Worm (Caenorhabditis elegans) whole organism, young adult: ENCODE data around the gene fbxa-81.
"Not testable (repeated sequence)": the region's sequence is repeated elsewhere in the genome, so short reads cannot be mapped to it uniquely, and the experiment has no call there.

Experiments used
- B0035.1 ChIP-seq: sonication (generic microtip); optimal IDR thresholded peaks from 2 replicates; lab custom pipeline; 2016; ENCODE audit warnings: missing genetic modification characterization, mild to moderate bottlenecking, missing compliant biosample characterization, missing genotype, missing genetic modification reagents
- B0336.3 ChIP-seq: fragments of 200-800 bp; sonication (Bioruptor generic); IDR thresholded peaks from 2 replicates; pipeline ENCODE4 v1.3.6; 2022; ENCODE audit warnings: missing genetic modification characterization, missing compliant biosample characterization
- C06A6.2 ChIP-seq: fragments of 200-800 bp; sonication (Bioruptor generic); conservative IDR thresholded peaks from 2 replicates; pipeline ENCODE4 v1.3.6; 2022; ENCODE audit warnings: missing genetic modification characterization, missing compliant biosample characterization
- F22D6.2 ChIP-seq: sonication (generic microtip); optimal IDR thresholded peaks from 2 replicates; lab custom pipeline; 2016; ENCODE audit warnings: mild to moderate bottlenecking, missing genetic modification characterization, missing compliant biosample characterization
- F23B12.7 ChIP-seq: sonication (generic microtip); optimal IDR thresholded peaks from 2 replicates; lab custom pipeline; 2017; ENCODE audit warnings: missing genetic modification characterization, mild to moderate bottlenecking, missing compliant biosample characterization, antibody characterized with exemption, moderate library complexity; ENCODE audit not compliant: insufficient read depth
- Y56A3A.18 ChIP-seq: fragments of 200-800 bp; sonication (Bioruptor generic); IDR thresholded peaks from 2 replicates; pipeline ENCODE4 v1.3.6; 2022; ENCODE audit warnings: missing genetic modification reagents, missing genetic modification characterization, missing compliant biosample characterization
- akir-1 ChIP-seq: fragments of 200-800 bp; sonication (Bioruptor generic); optimal IDR thresholded peaks from 2 replicates; lab custom pipeline; 2018; ENCODE audit warnings: mild to moderate bottlenecking, missing genetic modification characterization, moderate library complexity, missing compliant biosample characterization
- attf-5 ChIP-seq: fragments of 200-800 bp; sonication (Bioruptor generic); optimal IDR thresholded peaks from 2 replicates; lab custom pipeline; 2018; ENCODE audit warnings: mild to moderate bottlenecking, missing genetic modification characterization, missing compliant biosample characterization
- bed-2 ChIP-seq: fragments of 200-800 bp; sonication (Bioruptor generic); IDR thresholded peaks from 2 replicates; pipeline ENCODE4 v1.3.6; 2022; ENCODE audit warnings: missing genetic modification reagents, missing genetic modification characterization, missing compliant biosample characterization
- cebp-1 ChIP-seq, 2 experiments: fragments of 200-800 bp in 1 of 2; sonication (Bioruptor generic) in 1 of 2; sonication (generic microtip) in 1 of 2; IDR thresholded peaks in 1 of 2; optimal IDR thresholded peaks in 1 of 2; 2 replicates each; pipeline versions ENCODE4 v1.3.6 to Lab custom; 2017 to 2022; ENCODE audit warnings: missing compliant biosample characterization in 2 of 2, missing genetic modification characterization in 2 of 2, mild to moderate bottlenecking in 1 of 2, missing genetic modification reagents in 1 of 2, moderate library complexity in 1 of 2
- ceh-40 ChIP-seq: fragments of 200-800 bp; sonication (Bioruptor generic); IDR thresholded peaks from 2 replicates; pipeline ENCODE4 v1.3.6; 2022; ENCODE audit warnings: missing genetic modification characterization, missing compliant biosample characterization
- ceh-58 ChIP-seq: fragments of 200-800 bp; sonication (Bioruptor generic); IDR thresholded peaks from 2 replicates; pipeline ENCODE4 v1.3.6; 2022; ENCODE audit warnings: missing genetic modification characterization, missing compliant biosample characterization
- ekl-4 ChIP-seq: fragments of 200-800 bp; sonication (Bioruptor generic); IDR thresholded peaks from 2 replicates; pipeline ENCODE4 v1.3.6; 2022; ENCODE audit warnings: missing genetic modification reagents, missing genetic modification characterization, missing compliant biosample characterization
- fkh-3 ChIP-seq: sonication (generic microtip); optimal IDR thresholded peaks from 2 replicates; lab custom pipeline; 2016; ENCODE audit warnings: mild to moderate bottlenecking, missing genetic modification characterization, missing compliant biosample characterization
- hlh-26 ChIP-seq: fragments of 200-800 bp; sonication (Bioruptor generic); conservative IDR thresholded peaks from 2 replicates; pipeline ENCODE4 v1.3.6; 2022; ENCODE audit warnings: missing genetic modification reagents, missing genetic modification characterization, missing compliant biosample characterization
- hrde-1 ChIP-seq: sonication (generic microtip); optimal IDR thresholded peaks from 2 replicates; lab custom pipeline; 2016; ENCODE audit warnings: missing genetic modification characterization, mild to moderate bottlenecking, missing compliant biosample characterization, moderate library complexity, missing genotype, missing genetic modification reagents, borderline replicate concordance
- let-607 ChIP-seq, 2 experiments: fragments of 200-800 bp in 1 of 2; sonication (Bioruptor generic) in 1 of 2; sonication (generic microtip) in 1 of 2; optimal IDR thresholded peaks; 2 replicates each; lab custom pipeline; 2016 to 2018; ENCODE audit warnings: mild to moderate bottlenecking in 2 of 2, missing compliant biosample characterization in 2 of 2, missing genetic modification characterization in 2 of 2, moderate library complexity in 2 of 2, missing genotype in 1 of 2
- lin-26 ChIP-seq: fragments of 200-800 bp; sonication (Bioruptor generic); IDR thresholded peaks from 2 replicates; pipeline ENCODE4 v1.3.6; 2022; ENCODE audit warnings: missing genetic modification reagents, missing genetic modification characterization, missing compliant biosample characterization
- lin-35 ChIP-seq, 3 experiments: fragments of 150-350 bp in 2 of 3; sonication (generic microtip) in 1 of 3; optimal IDR thresholded peaks; 2 replicates each; lab custom pipeline; 2014 to 2018; ENCODE audit warnings: missing biosample characterization in 3 of 3, missing genetic modification characterization in 3 of 3, missing genetic modification reagents in 3 of 3
- lin-54 ChIP-seq: fragments of 200-800 bp; sonication (Bioruptor generic); optimal IDR thresholded peaks from 2 replicates; lab custom pipeline; 2018; ENCODE audit warnings: mild to moderate bottlenecking, missing genetic modification characterization, missing compliant biosample characterization
- madf-3 ChIP-seq: fragments of 200-800 bp; sonication (Bioruptor generic); IDR thresholded peaks from 2 replicates; pipeline ENCODE4 v1.3.6; 2022; ENCODE audit warnings: missing genetic modification reagents, missing genetic modification characterization, missing compliant biosample characterization
- madf-8 ChIP-seq: fragments of 200-800 bp; sonication (Bioruptor generic); conservative IDR thresholded peaks from 2 replicates; pipeline ENCODE4 v1.3.6; 2022; ENCODE audit warnings: missing genetic modification reagents, missing genetic modification characterization, missing compliant biosample characterization
- mcd-1 ChIP-seq: fragments of 200-800 bp; sonication (Bioruptor generic); IDR thresholded peaks from 2 replicates; pipeline ENCODE4 v1.3.6; 2022; ENCODE audit warnings: missing genetic modification reagents, missing genetic modification characterization, missing compliant biosample characterization
- mel-28 ChIP-seq: sonication (generic microtip); optimal IDR thresholded peaks from 2 replicates; lab custom pipeline; 2016; ENCODE audit warnings: borderline replicate concordance, mild to moderate bottlenecking, missing genetic modification characterization, missing compliant biosample characterization
- nhr-179 ChIP-seq: sonication (generic microtip); optimal IDR thresholded peaks from 2 replicates; lab custom pipeline; 2016; ENCODE audit warnings: mild to moderate bottlenecking, missing genetic modification characterization, missing compliant biosample characterization
- pbrm-1 ChIP-seq: fragments of 200-800 bp; sonication (Bioruptor generic); IDR thresholded peaks from 2 replicates; pipeline ENCODE4 v1.3.6; 2022; ENCODE audit warnings: missing genetic modification reagents, missing genetic modification characterization, missing compliant biosample characterization
- rec-8 ChIP-seq, 2 experiments: sonication (generic microtip); optimal IDR thresholded peaks; 2 replicates each; lab custom pipeline; 2016; ENCODE audit warnings: mild to moderate bottlenecking in 2 of 2, missing genetic modification characterization in 2 of 2, missing genetic modification reagents in 2 of 2, missing genotype in 2 of 2, missing biosample characterization in 1 of 2, missing compliant biosample characterization in 1 of 2, moderate library complexity in 1 of 2
- sdz-38 ChIP-seq: sonication (generic microtip); optimal IDR thresholded peaks from 2 replicates; lab custom pipeline; 2016; ENCODE audit warnings: missing genotype, missing genetic modification characterization, missing compliant biosample characterization
- sea-2 ChIP-seq: fragments of 200-800 bp; sonication (Bioruptor generic); IDR thresholded peaks from 2 replicates; pipeline ENCODE4 v1.3.6; 2022; ENCODE audit warnings: missing genetic modification characterization, missing compliant biosample characterization
- snpc-1.1 ChIP-seq: sonication (generic microtip); optimal IDR thresholded peaks from 2 replicates; lab custom pipeline; 2017; ENCODE audit warnings: missing genetic modification characterization, mild to moderate bottlenecking, missing compliant biosample characterization, antibody characterized with exemption, moderate library complexity, missing genotype, missing genetic modification reagents; ENCODE audit not compliant: insufficient read depth
- snpc-4 ChIP-seq, 5 experiments: fragments of 150-350 bp in 1 of 5; sonication (generic microtip) in 4 of 5; optimal IDR thresholded peaks; 2 replicates each; lab custom pipeline; 2014 to 2018; ENCODE audit warnings: missing genetic modification characterization in 5 of 5, missing biosample characterization in 3 of 5, antibody characterized with exemption in 2 of 5, mild to moderate bottlenecking in 2 of 5, missing compliant biosample characterization in 2 of 5, missing genotype in 2 of 5, moderate library complexity in 2 of 5, missing genetic modification reagents in 1 of 5
- tbx-9 ChIP-seq: sonication (generic microtip); optimal IDR thresholded peaks from 2 replicates; lab custom pipeline; 2016; ENCODE audit warnings: borderline replicate concordance, missing genetic modification characterization, inconsistent platforms, missing compliant biosample characterization
- xnd-1 ChIP-seq: sonication (generic microtip); optimal IDR thresholded peaks from 2 replicates; lab custom pipeline; 2016; ENCODE audit warnings: missing genotype, missing genetic modification reagents, missing genetic modification characterization, missing compliant biosample characterization
- zim-3 ChIP-seq: sonication (generic microtip); optimal IDR thresholded peaks from 2 replicates; lab custom pipeline; 2017; ENCODE audit warnings: mild to moderate bottlenecking, missing genetic modification characterization, moderate library complexity, missing compliant biosample characterization

Gene fbxa-81

DNA sequence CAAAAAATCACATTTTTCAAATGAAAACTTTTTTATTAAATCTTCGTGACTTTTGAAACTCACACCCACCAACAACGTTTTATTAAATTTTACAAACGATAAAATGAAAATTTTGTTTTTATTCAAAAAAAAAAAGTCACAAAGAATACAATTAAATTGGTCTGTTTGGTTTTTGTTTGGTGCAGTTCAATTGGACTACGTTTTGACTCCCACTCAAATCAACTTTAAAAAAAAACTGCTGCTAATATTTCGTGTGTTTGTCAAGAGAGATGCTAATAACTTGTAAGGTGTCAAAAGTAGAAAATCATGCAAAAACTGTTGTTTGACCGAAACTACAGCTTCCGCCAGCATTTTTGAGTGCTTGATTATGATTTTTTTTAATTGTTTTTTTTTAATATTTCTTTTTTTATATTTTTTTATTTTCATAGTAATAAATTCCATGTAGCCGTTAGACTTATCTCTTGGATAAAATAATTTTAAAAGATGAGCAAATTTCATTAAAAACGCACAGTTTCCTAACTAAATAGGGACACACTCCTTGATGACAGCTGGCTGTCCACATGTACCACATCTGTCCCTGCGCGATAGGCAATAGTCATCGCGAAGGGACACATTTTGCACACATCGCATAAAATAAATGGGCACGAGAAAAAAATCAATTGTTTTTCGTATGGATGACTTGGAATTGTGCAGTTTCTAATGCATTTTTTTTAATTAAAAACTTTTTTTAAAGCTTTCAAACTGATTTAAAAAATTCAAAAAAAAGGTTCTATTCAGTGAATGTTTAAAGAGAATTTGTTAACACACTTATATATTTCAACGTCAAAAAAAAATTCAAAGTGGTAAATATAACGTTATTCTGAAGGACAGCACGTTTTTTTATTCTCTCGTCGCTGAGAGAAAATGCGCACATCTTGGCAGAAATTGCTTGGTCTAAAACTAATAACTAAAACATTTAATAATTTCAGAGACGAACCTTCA lies 16.3 kb downstream of the fbxa-81 start (continued):
- peak; percentile 87 for TF ChIP-seq nhr-179
- peak; percentile 82 for TF ChIP-seq cebp-1 (GFP tag; IDR thresholded peaks at IDR 0.05; lab: Robert Waterston, UW)
- TF ChIP-seq cebp-1 (tag; optimal IDR thresholded peaks at IDR 0.05; lab: Kevin White, UChicago) = peak; percentile 98
- TF ChIP-seq B0035.1 = peak; percentile 97
- no peak for TF ChIP-seq xnd-1
- TF ChIP-seq madf-8 = no peak
- no peak for TF ChIP-seq ceh-40
- peak; percentile 72 for TF ChIP-seq akir-1 (GFP tag; lab: Kevin White, UChicago)
- TF ChIP-seq F22D6.2 (tag; lab: Kevin White, UChicago) = peak; percentile 97
- peak; percentile 14 for TF ChIP-seq zim-3 (tag; lab: Kevin White, UChicago)
- peak; percentile 92 for TF ChIP-seq mcd-1 (GFP tag; lab: Robert Waterston, UW)
- peak; percentile 89 for TF ChIP-seq bed-2 (GFP tag; lab: Robert Waterston, UW)
- TF ChIP-seq attf-5 (GFP tag; lab: Kevin White, UChicago) = peak; percentile 70
- no peak for TF ChIP-seq sdz-38 (tag; lab: Kevin White, UChicago)
- peak; percentile 98 for TF ChIP-seq C06A6.2 (GFP tag; lab: Robert Waterston, UW)
- peak in 2 of 3 experiments; percentile 83 to 99 for TF ChIP-seq lin-35 (GFP tag; optimal IDR thresholded peaks at IDR 0.05; lab: Kevin White, UChicago)
- TF ChIP-seq rec-8 (tag; optimal IDR thresholded peaks at IDR 0.05; lab: Kevin White, UChicago) = peak in 1 of 2 experiments; percentile 34
- peak; percentile 86 for TF ChIP-seq sea-2
- peak; percentile 75 for TF ChIP-seq mel-28
- peak; percentile 100 for TF ChIP-seq B0336.3
- TF ChIP-seq Y56A3A.18 (GFP tag; lab: Robert Waterston, UW) = peak; percentile 100
- no peak for TF ChIP-seq hrde-1
- TF ChIP-seq pbrm-1 (GFP tag; lab: Robert Waterston, UW) = peak; percentile 97
- peak; percentile 85 for TF ChIP-seq lin-26 (GFP tag; lab: Robert Waterston, UW)
- peak; percentile 67 for TF ChIP-seq snpc-4 (GFP tag; optimal IDR thresholded peaks at IDR 0.05; lab: Kevin White, UChicago)
- peak; percentile 43 to 93 (median 89) for TF ChIP-seq snpc-4 (tag; optimal IDR thresholded peaks at IDR 0.05; lab: Kevin White, UChicago)
- no peak for TF ChIP-seq fkh-3 (tag; lab: Kevin White, UChicago)
- no peak for TF ChIP-seq tbx-9
- TF ChIP-seq F23B12.7 (tag; lab: Kevin White, UChicago) = peak; percentile 98
- TF ChIP-seq snpc-1.1 (tag; lab: Kevin White, UChicago) = no peak
- TF ChIP-seq let-607 (tag; optimal IDR thresholded peaks at IDR 0.05; lab: Kevin White, UChicago) = peak; percentile 78 to 95
- TF ChIP-seq ekl-4 = peak; percentile 94
- TF ChIP-seq hlh-26 = no peak
- TF ChIP-seq lin-54 = peak; percentile 92
- TF ChIP-seq ceh-58 (GFP tag; lab: Robert Waterston, UW) = no peak

DNA sequence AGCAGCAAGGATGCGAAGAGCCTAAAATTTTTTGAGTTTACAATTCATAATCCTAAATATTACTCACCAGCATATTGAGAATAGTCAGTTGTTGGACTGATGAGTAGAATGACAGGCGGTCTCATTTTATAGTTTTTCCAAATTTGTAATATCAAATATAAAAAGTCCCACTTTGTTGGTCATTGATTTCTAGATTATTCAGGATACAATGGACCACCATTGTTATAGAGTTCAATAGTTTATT lies 16.9 kb downstream of the fbxa-81 start, which contains the start of gene nspc-17:
Gene nspc-17, minus strand, starts transcription at position 101 of the 244 bp plus-strand sequence.
- TF ChIP-seq ceh-40; fkh-3 (tag; lab: Kevin White, UChicago); madf-3: not testable (repeated sequence)
